Worm (Caenorhabditis elegans): Measurements from ENCODE around the gene mlt-10.

DNA sequence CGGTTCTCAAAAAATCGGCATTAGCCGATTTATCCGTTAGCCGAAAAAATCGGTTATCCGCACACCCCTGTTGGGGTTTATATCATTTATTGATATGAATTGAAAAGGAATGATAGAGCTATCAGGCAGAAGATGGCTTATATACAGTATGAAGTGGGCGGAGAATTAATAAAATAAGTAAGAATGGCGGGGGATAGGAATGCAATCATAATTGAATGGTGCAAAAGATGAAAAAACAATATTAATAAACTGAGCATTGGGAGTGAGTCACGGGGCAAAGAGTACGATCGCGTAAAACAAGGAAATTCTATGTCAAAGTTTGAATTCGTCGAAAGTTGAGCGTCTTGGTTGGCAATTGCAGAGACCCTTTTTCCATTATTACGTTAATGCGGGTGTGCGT, 9.7 kb upstream of the mlt-10 start, which contains the start of gene T27A1.2:
- TF ChIP-seq unc-62 (GFP tag; optimal IDR thresholded peaks at IDR 0.05) = no peak
- TF ChIP-seq ceh-82 (tag; optimal IDR thresholded peaks at IDR 0.05) = no peak
